Worm (Caenorhabditis elegans) whole organism, mixed stage, embryonic: ENCODE results near the gene npr-2.

ENCODE experiments used
- blmp-1 ChIP-seq: fragments of 150-350 bp; optimal IDR thresholded peaks from 2 replicates; lab custom pipeline; 2014; ENCODE audit warnings: missing biosample characterization, missing genetic modification characterization
- cnd-1 ChIP-seq: fragments of 200-800 bp; sonication (Bioruptor generic); optimal IDR thresholded peaks from 2 replicates; lab custom pipeline; 2018; ENCODE audit warnings: mild to moderate bottlenecking, missing genetic modification characterization, missing compliant biosample characterization
- drap-1 ChIP-seq: fragments of 200-800 bp; sonication (Bioruptor generic); optimal IDR thresholded peaks from 3 replicates; lab custom pipeline; 2018; ENCODE audit warnings: mild to moderate bottlenecking, missing genetic modification characterization, missing compliant biosample characterization
- lin-32 ChIP-seq: fragments of 200-800 bp; sonication (Bioruptor generic); optimal IDR thresholded peaks from 2 replicates; lab custom pipeline; 2018; ENCODE audit warnings: mild to moderate bottlenecking, missing genetic modification characterization, missing compliant biosample characterization
- mep-1 ChIP-seq: fragments of 150-350 bp; optimal IDR thresholded peaks from 2 replicates; lab custom pipeline; 2017; ENCODE audit warnings: missing biosample characterization, missing genetic modification reagents, missing genetic modification characterization, inconsistent platforms
- nhr-237 ChIP-seq: fragments of 150-350 bp; optimal IDR thresholded peaks from 2 replicates; lab custom pipeline; 2014; ENCODE audit warnings: missing biosample characterization, missing genetic modification characterization
- nhr-28 ChIP-seq: fragments of 150-350 bp; optimal IDR thresholded peaks from 2 replicates; lab custom pipeline; 2014; ENCODE audit warnings: missing biosample characterization, missing genetic modification characterization
- nhr-76 ChIP-seq: sonication (generic microtip); optimal IDR thresholded peaks from 2 replicates; lab custom pipeline; 2017; ENCODE audit warnings: missing biosample characterization, missing genetic modification characterization
- pha-4 ChIP-seq: fragments of 150-350 bp; optimal IDR thresholded peaks from 2 replicates; lab custom pipeline; 2018; ENCODE audit warnings: missing biosample characterization, missing genetic modification reagents, missing genetic modification characterization
- snpc-4 ChIP-seq: fragments of 150-350 bp; optimal IDR thresholded peaks from 2 replicates; lab custom pipeline; 2014; ENCODE audit warnings: missing biosample characterization, missing genetic modification characterization
- unc-62 ChIP-seq: fragments of 150-350 bp; optimal IDR thresholded peaks from 2 replicates; lab custom pipeline; 2014; ENCODE audit warnings: missing biosample characterization, missing genetic modification reagents, missing genetic modification characterization
- zip-8 ChIP-seq: fragments of 150-350 bp; optimal IDR thresholded peaks from 2 replicates; lab custom pipeline; 2014; ENCODE audit warnings: missing biosample characterization, missing genetic modification characterization
- ztf-11 ChIP-seq: fragments of 150-350 bp; optimal IDR thresholded peaks from 2 replicates; lab custom pipeline; 2014; ENCODE audit warnings: missing biosample characterization, missing genetic modification characterization

DNA sequence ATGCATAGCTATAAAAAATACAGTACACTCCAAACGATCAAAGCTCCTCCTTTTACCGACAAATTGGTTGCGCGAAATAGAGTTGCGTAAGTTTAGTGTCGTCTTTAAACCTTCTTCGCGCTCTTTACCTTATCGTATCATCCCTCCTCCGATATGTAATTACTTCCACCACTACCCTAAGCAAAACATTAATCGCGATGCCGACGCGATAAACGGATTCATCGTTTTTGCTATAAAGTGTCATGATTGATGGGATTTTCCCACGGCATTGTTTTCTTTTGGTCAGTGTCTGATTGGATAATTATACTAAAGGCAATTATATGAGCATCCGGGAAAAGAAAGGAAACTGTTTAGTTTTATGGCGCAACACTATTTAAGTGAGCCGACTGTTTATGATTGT is 38.9 kb upstream of the npr-2 start:
- TF ChIP-seq nhr-28 (tag; lab: Kevin White, UChicago) = no peak
- no peak for TF ChIP-seq pha-4
- TF ChIP-seq ztf-11 (tag; lab: Kevin White, UChicago) = no peak
- no peak for TF ChIP-seq snpc-4 (tag; lab: Kevin White, UChicago)
- TF ChIP-seq cnd-1 = no peak
- no peak for TF ChIP-seq blmp-1
- TF ChIP-seq lin-32 (GFP tag; lab: Kevin White, UChicago) = no peak
- no peak for TF ChIP-seq zip-8
- no peak for TF ChIP-seq mep-1
- TF ChIP-seq nhr-76 (tag; lab: Kevin White, UChicago) = no peak
- no peak for TF ChIP-seq nhr-237 (tag; lab: Kevin White, UChicago)
- no peak for TF ChIP-seq drap-1 (GFP tag; lab: Kevin White, UChicago)
- peak; percentile 9 for TF ChIP-seq unc-62 (GFP tag; lab: Kevin White, UChicago)
